Fruit fly (Drosophila melanogaster): Measurements from ENCODE around the gene exex.

The exex gene

dm6 chr3L:7976081-7976483 is 28.1 kb downstream of the exex start, which contains the start of the genes HP4 and CG8209:
Gene HP4, minus strand, starts transcription at chr3L:7976154.
Gene CG8209, plus strand, starts transcription at chr3L:7976406.
- no peak for TF ChIP-seq Myc (optimal IDR thresholded peaks at IDR 0.05)
- peak; percentile 67 for TF ChIP-seq OdsH (GFP tag; optimal IDR thresholded peaks at IDR 0.05)
- peak; percentile 7 for TF ChIP-seq h (GFP tag; optimal IDR thresholded peaks at IDR 0.05)
- TF ChIP-seq Rel (GFP tag; optimal IDR thresholded peaks at IDR 0.05) = peak; percentile 1
- peak; percentile 67 for TF ChIP-seq Rel (tag; optimal IDR thresholded peaks at IDR 0.05)
- peak; percentile 70 for TF ChIP-seq sage (GFP tag; optimal IDR thresholded peaks at IDR 0.05)
- no peak for TF ChIP-seq Hr78 (GFP tag; optimal IDR thresholded peaks at IDR 0.05)
- peak; percentile 4 for TF ChIP-seq GATAd (GFP tag; optimal IDR thresholded peaks at IDR 0.05)
- TF ChIP-seq CrebA (GFP tag; optimal IDR thresholded peaks at IDR 0.05; ENCODE audit: borderline replicate concordance) = no peak
- peak; percentile 85 for TF ChIP-seq brk (GFP tag; optimal IDR thresholded peaks at IDR 0.05)
- TF ChIP-seq dsf (GFP tag; optimal IDR thresholded peaks at IDR 0.05; ENCODE audit: borderline replicate concordance) = peak; percentile 82
- TF ChIP-seq jim (GFP tag; optimal IDR thresholded peaks at IDR 0.05) = no peak
- peak; percentile 79 for TF ChIP-seq woc (GFP tag; optimal IDR thresholded peaks at IDR 0.05)
- no peak for TF ChIP-seq Mio (GFP tag; optimal IDR thresholded peaks at IDR 0.05)
- TF ChIP-seq br (GFP tag; optimal IDR thresholded peaks at IDR 0.05) = no peak
- no peak for TF ChIP-seq dmrt93B (GFP tag; optimal IDR thresholded peaks at IDR 0.05)
- peak; percentile 77 for TF ChIP-seq fru (GFP tag; optimal IDR thresholded peaks at IDR 0.05)
- peak; percentile 81 for TF ChIP-seq rgr (GFP tag; optimal IDR thresholded peaks at IDR 0.05)
- TF ChIP-seq Sp1 (GFP tag; optimal IDR thresholded peaks at IDR 0.05) = peak; percentile 81
- TF ChIP-seq lola (GFP tag; optimal IDR thresholded peaks at IDR 0.05) = no peak
- TF ChIP-seq dl (GFP tag; optimal IDR thresholded peaks at IDR 0.05; ENCODE audit: insufficient read depth in 1 of 2, partially characterized antibody in 2 of 2) = no peak
- no peak for TF ChIP-seq pan (optimal IDR thresholded peaks at IDR 0.05)
- no peak for TF ChIP-seq Vsx2 (GFP tag; optimal IDR thresholded peaks at IDR 0.05; ENCODE audit: partially characterized antibody)
- TF ChIP-seq Abd-B (GFP tag; optimal IDR thresholded peaks at IDR 0.05) = no peak
- TF ChIP-seq Hr83 (GFP tag; optimal IDR thresholded peaks at IDR 0.05; ENCODE audit: poor library complexity, severe bottlenecking) = peak; percentile 75
- peak in 1 of 2 experiments; percentile 85 for TF ChIP-seq foxo (GFP tag; optimal IDR thresholded peaks at IDR 0.05)
- no peak for TF ChIP-seq Dif (GFP tag; optimal IDR thresholded peaks at IDR 0.05; ENCODE audit: partially characterized antibody)
- TF ChIP-seq Hnf4 (GFP tag; optimal IDR thresholded peaks at IDR 0.05) = peak; percentile 77
- peak; percentile 75 for TF ChIP-seq sv (GFP tag; optimal IDR thresholded peaks at IDR 0.05)
- peak; percentile 84 for TF ChIP-seq psq (GFP tag; optimal IDR thresholded peaks at IDR 0.05)
- TF ChIP-seq Dfd (GFP tag; optimal IDR thresholded peaks at IDR 0.05) = no peak
- peak; percentile 35 for TF ChIP-seq ey (GFP tag; optimal IDR thresholded peaks at IDR 0.05)
- TF ChIP-seq tai (GFP tag; optimal IDR thresholded peaks at IDR 0.05) = no peak
- peak; percentile 58 for TF ChIP-seq CG9705 (GFP tag; optimal IDR thresholded peaks at IDR 0.05)
- TF ChIP-seq Jra (GFP tag; optimal IDR thresholded peaks at IDR 0.05) = peak; percentile 73
- peak; percentile 39 for TF ChIP-seq CG32264 (GFP tag; optimal IDR thresholded peaks at IDR 0.05)
- peak; percentile 84 for TF ChIP-seq HLH106 (tag; optimal IDR thresholded peaks at IDR 0.05)
- TF ChIP-seq usp (GFP tag; optimal IDR thresholded peaks at IDR 0.05) = no peak
- TF ChIP-seq N (GFP tag; optimal IDR thresholded peaks at IDR 0.05) = no peak

- TF ChIP-seq sage (GFP tag; optimal IDR thresholded peaks at IDR 0.05) (peak; percentile 45), lola (GFP tag; optimal IDR thresholded peaks at IDR 0.05) (no peak)
Measured at dm6 chr3L:7978550-7978776, 30.5 kb downstream of the exex start, which contains the start of gene Pop4. Gene Pop4, minus strand, starts transcription at chr3L:7978650.

- TF ChIP-seq Dfd (GFP tag; optimal IDR thresholded peaks at IDR 0.05) (no peak), h (GFP tag; optimal IDR thresholded peaks at IDR 0.05) (peak; percentile 51), dsf (GFP tag; optimal IDR thresholded peaks at IDR 0.05; ENCODE audit: borderline replicate concordance) (no peak), dl (GFP tag; optimal IDR thresholded peaks at IDR 0.05; ENCODE audit: insufficient read depth in 1 of 2, partially characterized antibody in 2 of 2) (no peak), HLH106 (tag; optimal IDR thresholded peaks at IDR 0.05) (no peak), foxo (GFP tag; optimal IDR thresholded peaks at IDR 0.05) (peak in 1 of 2 experiments; percentile 21), tai (GFP tag; optimal IDR thresholded peaks at IDR 0.05) (no peak), Hnf4 (GFP tag; optimal IDR thresholded peaks at IDR 0.05) (peak; percentile 36), Sp1 (GFP tag; optimal IDR thresholded peaks at IDR 0.05) (peak; percentile 41), CG9705 (GFP tag; optimal IDR thresholded peaks at IDR 0.05) (peak; percentile 16), jim (GFP tag; optimal IDR thresholded peaks at IDR 0.05) (peak; percentile 26), Rel (GFP tag; optimal IDR thresholded peaks at IDR 0.05) (no peak), Rel (tag; optimal IDR thresholded peaks at IDR 0.05) (no peak), fru (GFP tag; optimal IDR thresholded peaks at IDR 0.05) (peak; percentile 9), OdsH (GFP tag; optimal IDR thresholded peaks at IDR 0.05) (peak; percentile 13), rgr (GFP tag; optimal IDR thresholded peaks at IDR 0.05) (peak; percentile 27), Hr83 (GFP tag; optimal IDR thresholded peaks at IDR 0.05; ENCODE audit: poor library complexity, severe bottlenecking) (peak; percentile 92), brk (GFP tag; optimal IDR thresholded peaks at IDR 0.05) (no peak), N (GFP tag; optimal IDR thresholded peaks at IDR 0.05) (no peak), sage (GFP tag; optimal IDR thresholded peaks at IDR 0.05) (no peak)
Measured at dm6 chr3L:7978777-7979649, 31.0 kb downstream of the exex start, which contains the start of gene nmo. Gene nmo, plus strand, starts transcription at chr3L:7979046.
